Worm (Caenorhabditis elegans) whole organism, L3 larva: ENCODE measurements around the gene scc-1.

Experiments used
- ama-1 ChIP-seq: fragments of 150-350 bp; optimal IDR thresholded peaks from 2 replicates; lab custom pipeline; 2018
- elt-2 ChIP-seq: sonication (generic microtip); optimal IDR thresholded peaks from 2 replicates; lab custom pipeline; 2016; ENCODE audit warnings: missing genetic modification reagents, mild to moderate bottlenecking, missing genetic modification characterization, missing compliant biosample characterization
- lsy-12 ChIP-seq: sonication (generic microtip); optimal IDR thresholded peaks from 2 replicates; lab custom pipeline; 2016; ENCODE audit warnings: mild to moderate bottlenecking, missing genetic modification characterization, missing compliant biosample characterization
- nhr-12 ChIP-seq: fragments of 150-350 bp; optimal IDR thresholded peaks from 2 replicates; lab custom pipeline; 2014; ENCODE audit warnings: missing biosample characterization, missing genetic modification characterization
- nhr-77 ChIP-seq: fragments of 150-350 bp; optimal IDR thresholded peaks from 2 replicates; lab custom pipeline; 2014; ENCODE audit warnings: missing biosample characterization, missing genetic modification characterization
- sea-2 ChIP-seq: fragments of 150-350 bp; sonication (generic microtip); optimal IDR thresholded peaks from 4 replicates; lab custom pipeline; 2014; ENCODE audit warnings: missing biosample characterization, missing genetic modification reagents, missing genetic modification characterization
- skn-1 ChIP-seq: fragments of 150-350 bp; optimal IDR thresholded peaks from 2 replicates; lab custom pipeline; 2014; ENCODE audit warnings: missing biosample characterization, missing genetic modification characterization

ce11 chrII:4689477-4689876, 9.0 kb upstream of the scc-1 start, which contains the start of gene F10G7.12:
- TF ChIP-seq elt-2 (tag; lab: Kevin White, UChicago), result no peak
- TF ChIP-seq sea-2 (GFP tag; lab: Kevin White, UChicago), result no peak
- TF ChIP-seq nhr-77 (tag; lab: Kevin White, UChicago), result no peak
- TF ChIP-seq skn-1 (tag; lab: Kevin White, UChicago), result no peak
- no peak for TF ChIP-seq lsy-12 (tag; lab: Kevin White, UChicago)
- no peak for TF ChIP-seq nhr-12 (tag; lab: Kevin White, UChicago)
- no peak for TF ChIP-seq ama-1
